Fruit fly (Drosophila melanogaster) whole organism, embryonic: Measurements from ENCODE around the gene dock.
A peak's percentile ranks its signal among the peaks of the same experiment; 100 is the strongest.

Experiments used
- CG10274 ChIP-seq: fragments of 200-800 bp; sonication (Bioruptor generic); optimal IDR thresholded peaks from 3 replicates; lab custom pipeline; 2017; ENCODE audit warnings: missing biosample characterization, mild to moderate bottlenecking, missing genetic modification characterization
- CG11560 ChIP-seq: fragments of 200-800 bp; sonication (Bioruptor generic); IDR thresholded peaks from 3 replicates; pipeline ENCODE4 v1.3.6; 2022; ENCODE audit warnings: missing biosample characterization, missing genetic modification characterization
- CG11696 ChIP-seq: fragments of 200-800 bp; sonication (Bioruptor generic); IDR thresholded peaks from 2 replicates; pipeline ENCODE4 v1.3.6; 2022; ENCODE audit warnings: missing biosample characterization, missing genetic modification characterization
- CG11723 ChIP-seq: fragments of 200-800 bp; sonication (Bioruptor generic); optimal IDR thresholded peaks from 2 replicates; lab custom pipeline; 2017; ENCODE audit warnings: missing biosample characterization, mild to moderate bottlenecking, missing genetic modification characterization
- CG12236 ChIP-seq: fragments of 200-800 bp; sonication (Bioruptor generic); optimal IDR thresholded peaks from 2 replicates; lab custom pipeline; 2016; ENCODE audit warnings: missing biosample characterization, missing genetic modification characterization
- CG12299 ChIP-seq: fragments of 200-800 bp; sonication (Bioruptor generic); optimal IDR thresholded peaks from 2 replicates; lab custom pipeline; 2018; ENCODE audit warnings: missing biosample characterization, mild to moderate bottlenecking, missing genetic modification characterization
- CG15479 ChIP-seq: fragments of 200-800 bp; sonication (Bioruptor generic); optimal IDR thresholded peaks from 3 replicates; lab custom pipeline; 2019; ENCODE audit warnings: missing biosample characterization, mild to moderate bottlenecking, missing genetic modification characterization, moderate library complexity
- CG18476 ChIP-seq: fragments of 200-800 bp; sonication (Bioruptor generic); optimal IDR thresholded peaks from 2 replicates; lab custom pipeline; 2016; ENCODE audit warnings: missing biosample characterization, mild to moderate bottlenecking, missing genetic modification characterization
- CG18619 ChIP-seq: fragments of 200-800 bp; sonication (Bioruptor generic); optimal IDR thresholded peaks from 3 replicates; lab custom pipeline; 2017; ENCODE audit warnings: missing biosample characterization, mild to moderate bottlenecking, missing genetic modification characterization
- CG34224 ChIP-seq: fragments of 200-800 bp; sonication (Bioruptor generic); IDR thresholded peaks from 3 replicates; pipeline ENCODE4 v1.3.6; 2022; ENCODE audit warnings: missing biosample characterization, missing genetic modification characterization; ENCODE audit not compliant: partially characterized antibody
- CG34422 ChIP-seq: fragments of 200-800 bp; sonication (Bioruptor generic); IDR thresholded peaks from 3 replicates; pipeline ENCODE4 v1.3.6; 2022; ENCODE audit warnings: missing biosample characterization, missing genetic modification characterization
- CG4328 ChIP-seq: fragments of 200-800 bp; sonication (Bioruptor generic); optimal IDR thresholded peaks from 3 replicates; lab custom pipeline; 2017; ENCODE audit warnings: missing biosample characterization, missing genetic modification reagents, missing genetic modification characterization
- CG4617 ChIP-seq: fragments of 200-800 bp; sonication (Bioruptor generic); optimal IDR thresholded peaks from 3 replicates; lab custom pipeline; 2016; ENCODE audit warnings: missing biosample characterization, missing genetic modification characterization, borderline replicate concordance
- CG6813 ChIP-seq: fragments of 200-800 bp; sonication (Bioruptor generic); optimal IDR thresholded peaks from 2 replicates; lab custom pipeline; 2017; ENCODE audit warnings: missing biosample characterization, missing genetic modification characterization, mild to moderate bottlenecking, moderate library complexity, missing genetic modification reagents
- CG7271 ChIP-seq: fragments of 200-800 bp; sonication (Bioruptor generic); optimal IDR thresholded peaks from 2 replicates; lab custom pipeline; 2018; ENCODE audit warnings: missing biosample characterization, mild to moderate bottlenecking, missing genetic modification characterization, moderate library complexity
- CoRest ChIP-seq: fragments of 200-800 bp; sonication (Bioruptor generic); optimal IDR thresholded peaks from 3 replicates; lab custom pipeline; 2018; ENCODE audit warnings: missing biosample characterization, mild to moderate bottlenecking, missing genetic modification characterization, moderate library complexity
- Dbx ChIP-seq: fragments of 200-800 bp; sonication (Bioruptor generic); IDR thresholded peaks from 3 replicates; pipeline ENCODE4 v1.3.6; 2022; ENCODE audit warnings: missing biosample characterization, missing genetic modification characterization
- E2f2 ChIP-seq: fragments of 200-800 bp; sonication (Bioruptor generic); IDR thresholded peaks from 2 replicates; pipeline ENCODE4 v1.3.6; 2022; ENCODE audit warnings: missing biosample characterization, missing genetic modification characterization
- ERR ChIP-seq: fragments of 200-800 bp; sonication (Bioruptor generic); optimal IDR thresholded peaks from 2 replicates; lab custom pipeline; 2016; ENCODE audit warnings: missing biosample characterization, missing genetic modification characterization
- H15 ChIP-seq: fragments of 200-800 bp; sonication (Bioruptor generic); IDR thresholded peaks from 3 replicates; pipeline ENCODE4 v1.3.6; 2022; ENCODE audit warnings: missing biosample characterization, missing genetic modification characterization
- Hmr ChIP-seq: fragments of 200-800 bp; sonication (Bioruptor generic); optimal IDR thresholded peaks from 3 replicates; lab custom pipeline; 2017; ENCODE audit warnings: mild to moderate bottlenecking, missing biosample characterization, missing genetic modification reagents, missing genetic modification characterization
- Hr51 ChIP-seq, 2 experiments: fragments of 200-800 bp; sonication (Bioruptor generic); optimal IDR thresholded peaks; 2 replicates in 1 of 2; 3 replicates in 1 of 2; lab custom pipeline; 2016 to 2018; ENCODE audit warnings: missing biosample characterization in 2 of 2, missing genetic modification characterization in 2 of 2, mild to moderate bottlenecking in 1 of 2, moderate library complexity in 1 of 2
- Hr78 ChIP-seq, 2 experiments: fragments of 200-800 bp in 1 of 2; fragments of >200 bp in 1 of 2; sonication (Bioruptor generic) in 1 of 2; optimal IDR thresholded peaks; 2 replicates each; lab custom pipeline; 2017 to 2019; ENCODE audit warnings: missing biosample characterization in 2 of 2, missing genetic modification characterization in 2 of 2, mild to moderate bottlenecking in 1 of 2, moderate library complexity in 1 of 2
- Med ChIP-seq: fragments of 200-800 bp; sonication (Bioruptor generic); peaks from one replicate; lab custom pipeline; 2016; ENCODE audit warnings: missing biosample characterization, missing genetic modification characterization, mild to moderate bottlenecking, inconsistent platforms, moderate library complexity
- Myb ChIP-seq: fragments of 200-800 bp; sonication (Bioruptor generic); optimal IDR thresholded peaks from 2 replicates; lab custom pipeline; 2016; ENCODE audit warnings: missing biosample characterization, missing genetic modification characterization
- NFAT ChIP-seq: fragments of 200-800 bp; sonication (Bioruptor generic); IDR thresholded peaks from 2 replicates; pipeline ENCODE4 v1.3.6; 2022; ENCODE audit warnings: missing biosample characterization, missing genetic modification characterization
- Neu2 ChIP-seq: fragments of 200-800 bp; sonication (Bioruptor generic); optimal IDR thresholded peaks from 3 replicates; lab custom pipeline; 2016; ENCODE audit warnings: missing biosample characterization, missing genetic modification characterization, borderline replicate concordance
- Nf-YC ChIP-seq: fragments of 200-800 bp; optimal IDR thresholded peaks from 3 replicates; lab custom pipeline; 2019; ENCODE audit warnings: missing biosample characterization, mild to moderate bottlenecking, missing genetic modification characterization, moderate library complexity
- Ravus ChIP-seq: fragments of 200-800 bp; sonication (Bioruptor generic); IDR thresholded peaks from 2 replicates; pipeline ENCODE4 v1.3.6; 2022; ENCODE audit warnings: missing biosample characterization, missing genetic modification characterization
- Tbp ChIP-seq: fragments of >200 bp; optimal IDR thresholded peaks from 2 replicates; lab custom pipeline; 2018; ENCODE audit warnings: missing biosample characterization, missing genetic modification characterization
- ab ChIP-seq: fragments of 200-800 bp; sonication (Bioruptor generic); optimal IDR thresholded peaks from 2 replicates; lab custom pipeline; 2016; ENCODE audit warnings: missing biosample characterization, missing genetic modification characterization
- ase ChIP-seq: fragments of 200-800 bp; sonication (Bioruptor generic); IDR thresholded peaks from 3 replicates; pipeline ENCODE4 v1.3.6; 2022; ENCODE audit warnings: missing biosample characterization, missing genetic modification characterization
- bab2 ChIP-seq: fragments of 200-800 bp; sonication (Bioruptor generic); optimal IDR thresholded peaks from 2 replicates; lab custom pipeline; 2016; ENCODE audit warnings: missing biosample characterization, missing genetic modification characterization
- chm ChIP-seq: fragments of 200-800 bp; sonication (Bioruptor generic); IDR thresholded peaks from 2 replicates; pipeline ENCODE4 v1.3.6; 2022; ENCODE audit warnings: missing biosample characterization, missing genetic modification characterization
- croc ChIP-seq: fragments of 200-800 bp; sonication (Bioruptor generic); conservative IDR thresholded peaks from 3 replicates; pipeline ENCODE4 v1.3.6; 2022; ENCODE audit warnings: missing biosample characterization, missing genetic modification characterization
- dan ChIP-seq: fragments of 200-800 bp; sonication (Bioruptor generic); IDR thresholded peaks from 2 replicates; pipeline ENCODE4 v1.3.6; 2022; ENCODE audit warnings: missing biosample characterization, missing genetic modification characterization
- esg ChIP-seq: fragments of 200-800 bp; sonication (Bioruptor generic); conservative IDR thresholded peaks from 2 replicates; pipeline ENCODE4 v1.3.6; 2022; ENCODE audit warnings: missing biosample characterization, missing genetic modification characterization
- gcm ChIP-seq: fragments of 200-800 bp; sonication (Bioruptor generic); optimal IDR thresholded peaks from 2 replicates; lab custom pipeline; 2019; ENCODE audit warnings: missing biosample characterization, mild to moderate bottlenecking, missing genetic modification characterization, moderate library complexity
- gcm2 ChIP-seq: fragments of 200-800 bp; sonication (Bioruptor generic); optimal IDR thresholded peaks from 2 replicates; lab custom pipeline; 2016; ENCODE audit warnings: missing biosample characterization, missing genetic modification characterization
- gro ChIP-seq: fragments of 200-800 bp; sonication (Bioruptor generic); optimal IDR thresholded peaks from 2 replicates; lab custom pipeline; 2016; ENCODE audit warnings: missing biosample characterization, missing genetic modification characterization
- h ChIP-seq: fragments of >200 bp; optimal IDR thresholded peaks from 2 replicates; lab custom pipeline; 2017
- kni ChIP-seq: fragments of 200-800 bp; sonication (Bioruptor generic); optimal IDR thresholded peaks from 3 replicates; lab custom pipeline; 2017; ENCODE audit warnings: mild to moderate bottlenecking, missing biosample characterization, missing genetic modification reagents, missing genetic modification characterization
- lbe ChIP-seq: fragments of 200-800 bp; sonication (Bioruptor generic); optimal IDR thresholded peaks from 2 replicates; lab custom pipeline; 2016; ENCODE audit warnings: missing biosample characterization, mild to moderate bottlenecking, missing genetic modification characterization
- lov ChIP-seq, 2 experiments: fragments of 200-800 bp in 1 of 2; fragments of >200 bp in 1 of 2; sonication (Bioruptor generic) in 1 of 2; IDR thresholded peaks in 1 of 2; optimal IDR thresholded peaks in 1 of 2; 2 replicates in 1 of 2; 3 replicates in 1 of 2; pipeline versions ENCODE4 v1.3.6 to Lab custom; 2017 to 2022; ENCODE audit warnings: missing biosample characterization in 1 of 2, missing genetic modification characterization in 1 of 2
- maf-S ChIP-seq: fragments of 200-800 bp; sonication (Bioruptor generic); optimal IDR thresholded peaks from 2 replicates; lab custom pipeline; 2016; ENCODE audit warnings: missing biosample characterization, missing genetic modification characterization
- mld ChIP-seq: fragments of 200-800 bp; sonication (Bioruptor generic); IDR thresholded peaks from 3 replicates; pipeline ENCODE4 v1.3.6; 2022; ENCODE audit warnings: missing biosample characterization, missing genetic modification characterization; ENCODE audit not compliant: partially characterized antibody
- scrt ChIP-seq: fragments of 200-800 bp; sonication (Bioruptor generic); optimal IDR thresholded peaks from 2 replicates; lab custom pipeline; 2018; ENCODE audit warnings: missing biosample characterization, mild to moderate bottlenecking, missing genetic modification characterization, moderate library complexity
- stwl ChIP-seq: fragments of 200-800 bp; sonication (Bioruptor generic); optimal IDR thresholded peaks from 3 replicates; lab custom pipeline; 2018; ENCODE audit warnings: missing biosample characterization, mild to moderate bottlenecking, missing genetic modification characterization, moderate library complexity
- sug ChIP-seq: fragments of 200-800 bp; optimal IDR thresholded peaks from 2 replicates; lab custom pipeline; 2019; ENCODE audit warnings: missing biosample characterization, mild to moderate bottlenecking, missing genetic modification characterization, moderate library complexity
- vvl ChIP-seq: fragments of 200-800 bp; sonication (Bioruptor generic); IDR thresholded peaks from 2 replicates; pipeline ENCODE4 v1.3.6; 2022; ENCODE audit warnings: missing biosample characterization, missing genetic modification characterization

Gene dock

dm6 chr2L:825768-826263 lies at the start of gene dock, which contains the start of gene CG3862 (continued):
- TF ChIP-seq CG15479 (GFP tag; lab: Kevin White, UChicago) (peak; percentile 15), CG12299 (tag; lab: Kevin White, UChicago) (peak; percentile 66), Med (peak; percentile 97), gcm2 (GFP tag; lab: Kevin White, UChicago) (no peak), CG7271 (tag; lab: Kevin White, UChicago) (no peak), ase (GFP tag; lab: Robert Waterston, UW) (no peak), E2f2 (peak; percentile 77), CG11696 (GFP tag; lab: Robert Waterston, UW) (no peak), Neu2 (GFP tag; lab: Kevin White, UChicago) (no peak), CG18619 (GFP tag; lab: Kevin White, UChicago) (peak; percentile 42), CG4328 (GFP tag; lab: Kevin White, UChicago) (peak; percentile 25), croc (no peak), vvl (GFP tag; lab: Robert Waterston, UW) (peak; percentile 40; the same call in 1 of the 2 replicates), H15 (GFP tag; lab: Robert Waterston, UW) (peak; percentile 33; the same call in 1 of the 3 replicates), Nf-YC (tag; lab: Kevin White, UChicago) (peak; percentile 57), CG34422 (GFP tag; lab: Robert Waterston, UW) (peak; percentile 79), Hmr (GFP tag; lab: Kevin White, UChicago) (peak; percentile 71), dan (GFP tag; lab: Robert Waterston, UW) (no peak), mld (GFP tag; lab: Robert Waterston, UW) (peak; percentile 98), CG18476 (GFP tag; lab: Kevin White, UChicago) (no peak), Hr78 (GFP tag; optimal IDR thresholded peaks at IDR 0.05; lab: Kevin White, UChicago) (peak in 1 of 2 experiments; percentile 20), lov (optimal IDR thresholded peaks at IDR 0.05; lab: Kevin White, UChicago) (no peak), lov (GFP tag; IDR thresholded peaks at IDR 0.05; lab: Robert Waterston, UW) (0 out of 3 replicates have a peak, but pooled peaks have one; percentile 41), CG6813 (GFP tag; lab: Kevin White, UChicago) (peak; percentile 3), sug (peak; percentile 56), CG11560 (tag; lab: Robert Waterston, UW) (no peak), gcm (GFP tag; lab: Kevin White, UChicago) (peak; percentile 39), Tbp (peak; percentile 7), Ravus (GFP tag; lab: Robert Waterston, UW) (no peak), maf-S (GFP tag; lab: Kevin White, UChicago) (peak; percentile 69), CG12236 (GFP tag; lab: Kevin White, UChicago) (no peak), lbe (GFP tag; lab: Kevin White, UChicago) (no peak), CG4617 (GFP tag; lab: Kevin White, UChicago) (peak; percentile 90), h (lab: Kevin White, UChicago) (no peak), CG11723 (GFP tag; lab: Kevin White, UChicago) (no peak), bab2 (GFP tag; lab: Kevin White, UChicago) (peak; percentile 38), esg (no peak), kni (GFP tag; lab: Kevin White, UChicago) (peak; percentile 17), scrt (GFP tag; lab: Kevin White, UChicago) (peak; percentile 20), chm (GFP tag; lab: Robert Waterston, UW) (peak; percentile 64), CG34224 (GFP tag; lab: Robert Waterston, UW) (peak; percentile 96), NFAT (GFP tag; lab: Robert Waterston, UW) (peak; percentile 79; the same call in 1 of the 2 replicates), CG10274 (GFP tag; lab: Kevin White, UChicago) (no peak), CoRest (tag; lab: Kevin White, UChicago) (peak; percentile 32), Dbx (GFP tag; lab: Robert Waterston, UW) (peak; percentile 69), stwl (peak; percentile 75), Hr51 (GFP tag; optimal IDR thresholded peaks at IDR 0.05; lab: Kevin White, UChicago) (peak; percentile 8 to 27), ab (no peak), gro (GFP tag; lab: Kevin White, UChicago) (peak; percentile 77), ERR (GFP tag; lab: Kevin White, UChicago) (peak; percentile 51), Myb (GFP tag; lab: Kevin White, UChicago) (peak; percentile 76)
